Fruit fly (Drosophila melanogaster): ENCODE data around the gene gish.

dm6 chr3R:16223252-16224037 is 48.8 kb upstream of the gish start:
- TF ChIP-seq CG6792 (GFP tag; optimal IDR thresholded peaks at IDR 0.05): peak; percentile 38
- TF ChIP-seq lz (GFP tag; optimal IDR thresholded peaks at IDR 0.05): peak; percentile 3
- TF ChIP-seq CG10631 (GFP tag; optimal IDR thresholded peaks at IDR 0.05): peak; percentile 88
- TF ChIP-seq CG6854 (GFP tag; optimal IDR thresholded peaks at IDR 0.05): no peak
- no peak for TF ChIP-seq Hr39 (GFP tag; optimal IDR thresholded peaks at IDR 0.05)
- TF ChIP-seq OdsH (GFP tag; optimal IDR thresholded peaks at IDR 0.05): peak; percentile 70
- TF ChIP-seq CG8632 (GFP tag; optimal IDR thresholded peaks at IDR 0.05): peak; percentile 61
- no peak for TF ChIP-seq Gug (GFP tag; IDR thresholded peaks at IDR 0.05)
- peak; percentile 65 for TF ChIP-seq net (GFP tag; optimal IDR thresholded peaks at IDR 0.05)
- TF ChIP-seq Smox (GFP tag; optimal IDR thresholded peaks at IDR 0.05): peak; percentile 16
- peak; percentile 69 for TF ChIP-seq dac (GFP tag; optimal IDR thresholded peaks at IDR 0.05)
- peak; percentile 78 for TF ChIP-seq CG6276 (GFP tag; optimal IDR thresholded peaks at IDR 0.05)
